Fruit fly (Drosophila melanogaster) whole organism, wandering third instar larva: ENCODE results near the gene CG4119.

Experiments used
- Abd-B ChIP-seq: fragments of >200 bp; optimal IDR thresholded peaks from 2 replicates; lab custom pipeline; 2017; ENCODE audit warnings: missing biosample characterization, missing genetic modification characterization
- CG32264 ChIP-seq: fragments of 200-800 bp; sonication (Bioruptor generic); optimal IDR thresholded peaks from 2 replicates; lab custom pipeline; 2016; ENCODE audit warnings: missing biosample characterization, missing genetic modification characterization
- CG9705 ChIP-seq: fragments of 200-800 bp; sonication (Bioruptor generic); optimal IDR thresholded peaks from 2 replicates; lab custom pipeline; 2018; ENCODE audit warnings: missing biosample characterization, mild to moderate bottlenecking, missing genetic modification characterization
- CrebA ChIP-seq: fragments of 200-800 bp; sonication (Bioruptor generic); optimal IDR thresholded peaks from 2 replicates; lab custom pipeline; 2016; ENCODE audit warnings: missing biosample characterization, mild to moderate bottlenecking, missing genetic modification characterization, borderline replicate concordance
- Dfd ChIP-seq: fragments of >200 bp; optimal IDR thresholded peaks from 2 replicates; lab custom pipeline; 2017; ENCODE audit warnings: missing biosample characterization, missing genetic modification characterization
- Dif ChIP-seq: fragments of 200-275, 200-300 bp; sonication (Bioruptor generic); optimal IDR thresholded peaks from 2 replicates; lab custom pipeline; 2018; ENCODE audit warnings: missing biosample characterization, missing genetic modification characterization; ENCODE audit not compliant: partially characterized antibody
- GATAd ChIP-seq: sonication (Bioruptor generic); optimal IDR thresholded peaks from 2 replicates; lab custom pipeline; 2016; ENCODE audit warnings: missing biosample characterization, missing genetic modification characterization
- HLH106 ChIP-seq: fragments of 200-800 bp; optimal IDR thresholded peaks from 3 replicates; lab custom pipeline; 2019; ENCODE audit warnings: missing biosample characterization, mild to moderate bottlenecking, missing genetic modification characterization, moderate library complexity
- Hnf4 ChIP-seq: fragments of 200-800 bp; sonication (Bioruptor generic); optimal IDR thresholded peaks from 2 replicates; lab custom pipeline; 2016; ENCODE audit warnings: missing biosample characterization, mild to moderate bottlenecking, missing genetic modification characterization
- Hr78 ChIP-seq: fragments of >200 bp; optimal IDR thresholded peaks from 2 replicates; lab custom pipeline; 2017; ENCODE audit warnings: missing biosample characterization, missing genetic modification characterization
- Hr83 ChIP-seq: fragments of 200-300 bp; sonication (Bioruptor generic); optimal IDR thresholded peaks from 2 replicates; lab custom pipeline; 2016; ENCODE audit warnings: missing biosample characterization, mild to moderate bottlenecking, missing genetic modification characterization, moderate library complexity; ENCODE audit not compliant: poor library complexity, severe bottlenecking
- Jra ChIP-seq: sonication (Bioruptor generic); optimal IDR thresholded peaks from 2 replicates; lab custom pipeline; 2016; ENCODE audit warnings: missing biosample characterization, missing genetic modification characterization
- Mio ChIP-seq: sonication (Bioruptor generic); optimal IDR thresholded peaks from 2 replicates; lab custom pipeline; 2016; ENCODE audit warnings: missing biosample characterization, missing genetic modification characterization
- Myc ChIP-seq: fragments of >200 bp; optimal IDR thresholded peaks from 2 replicates; lab custom pipeline; 2017
- N ChIP-seq: fragments of >200 bp; optimal IDR thresholded peaks from 2 replicates; lab custom pipeline; 2018; ENCODE audit warnings: missing biosample characterization, missing external identifiers, missing genetic modification characterization
- OdsH ChIP-seq: fragments of 200-800 bp; sonication (Bioruptor generic); optimal IDR thresholded peaks from 2 replicates; lab custom pipeline; 2016; ENCODE audit warnings: missing biosample characterization, mild to moderate bottlenecking, missing genetic modification characterization
- Rel ChIP-seq, 2 experiments: fragments of 200-800 bp; sonication (Bioruptor generic) in 1 of 2; optimal IDR thresholded peaks; 2 replicates in 1 of 2; 3 replicates in 1 of 2; lab custom pipeline; 2016 to 2019; ENCODE audit warnings: mild to moderate bottlenecking in 2 of 2, missing biosample characterization in 2 of 2, missing genetic modification characterization in 2 of 2, moderate library complexity in 1 of 2
- Sp1 ChIP-seq: fragments of 200-800 bp; sonication (Bioruptor generic); optimal IDR thresholded peaks from 3 replicates; lab custom pipeline; 2019; ENCODE audit warnings: missing biosample characterization, mild to moderate bottlenecking, missing genetic modification characterization, moderate library complexity
- Vsx2 ChIP-seq: fragments of 200-300, 225-300 bp; sonication (Bioruptor generic); optimal IDR thresholded peaks from 2 replicates; lab custom pipeline; 2018; ENCODE audit warnings: missing biosample characterization, missing genetic modification characterization; ENCODE audit not compliant: partially characterized antibody
- br ChIP-seq: fragments of 200-800 bp; sonication (Bioruptor generic); optimal IDR thresholded peaks from 2 replicates; lab custom pipeline; 2016; ENCODE audit warnings: missing biosample characterization, missing genetic modification characterization
- brk ChIP-seq: fragments of 200-800 bp; sonication (Bioruptor generic); optimal IDR thresholded peaks from 2 replicates; lab custom pipeline; 2016; ENCODE audit warnings: missing biosample characterization, mild to moderate bottlenecking, missing genetic modification characterization
- dl ChIP-seq, 2 experiments: fragments of 175-275, 200-275 bp in 1 of 2; fragments of 200-275 bp in 1 of 2; sonication (Bioruptor generic); optimal IDR thresholded peaks; lab custom pipeline; 2018; ENCODE audit warnings: mild to moderate bottlenecking in 2 of 2, missing biosample characterization in 2 of 2, missing genetic modification characterization in 2 of 2, moderate library complexity in 2 of 2; ENCODE audit not compliant: partially characterized antibody in 2 of 2, insufficient read depth in 1 of 2
- dmrt93B ChIP-seq: fragments of 200-800 bp; sonication (Bioruptor generic); optimal IDR thresholded peaks from 2 replicates; lab custom pipeline; 2018; ENCODE audit warnings: missing biosample characterization, mild to moderate bottlenecking, missing genetic modification characterization
- dsf ChIP-seq: sonication (Bioruptor generic); optimal IDR thresholded peaks from 2 replicates; lab custom pipeline; 2016; ENCODE audit warnings: missing biosample characterization, missing genetic modification characterization, borderline replicate concordance
- ey ChIP-seq: fragments of 200-800 bp; sonication (Bioruptor generic); optimal IDR thresholded peaks from 2 replicates; lab custom pipeline; 2016; ENCODE audit warnings: missing biosample characterization, missing genetic modification characterization
- foxo ChIP-seq, 2 experiments: fragments of 200-800 bp; sonication (Bioruptor generic); optimal IDR thresholded peaks; 2 replicates in 1 of 2; 3 replicates in 1 of 2; lab custom pipeline; 2016 to 2017; ENCODE audit warnings: missing biosample characterization in 2 of 2, missing genetic modification characterization in 2 of 2
- fru ChIP-seq: fragments of 200-800 bp; sonication (Bioruptor generic); optimal IDR thresholded peaks from 3 replicates; lab custom pipeline; 2016; ENCODE audit warnings: missing biosample characterization, mild to moderate bottlenecking, missing genetic modification characterization
- h ChIP-seq: fragments of 200-800 bp; sonication (Bioruptor generic); optimal IDR thresholded peaks from 3 replicates; lab custom pipeline; 2016; ENCODE audit warnings: missing biosample characterization, mild to moderate bottlenecking, missing genetic modification characterization
- jim ChIP-seq: fragments of 175-275, 200-325 bp; sonication (Bioruptor generic); optimal IDR thresholded peaks from 2 replicates; lab custom pipeline; 2016; ENCODE audit warnings: missing biosample characterization, mild to moderate bottlenecking, missing genetic modification characterization
- lola ChIP-seq: fragments of >200 bp; optimal IDR thresholded peaks from 2 replicates; lab custom pipeline; 2017; ENCODE audit warnings: missing biosample characterization, missing genetic modification characterization
- pan ChIP-seq: fragments of >200 bp; optimal IDR thresholded peaks from 2 replicates; lab custom pipeline; 2017
- psq ChIP-seq: fragments of 200-800 bp; sonication (Bioruptor generic); optimal IDR thresholded peaks from 3 replicates; lab custom pipeline; 2017; ENCODE audit warnings: missing biosample characterization, mild to moderate bottlenecking, missing genetic modification characterization, moderate library complexity
- rgr ChIP-seq: fragments of 200-800 bp; sonication (Bioruptor generic); optimal IDR thresholded peaks from 3 replicates; lab custom pipeline; 2016; ENCODE audit warnings: missing biosample characterization, mild to moderate bottlenecking, missing genetic modification characterization
- sage ChIP-seq: fragments of 200-800 bp; sonication (Bioruptor generic); optimal IDR thresholded peaks from 2 replicates; lab custom pipeline; 2016; ENCODE audit warnings: missing biosample characterization, mild to moderate bottlenecking, missing genetic modification characterization
- sv ChIP-seq: fragments of 200-800 bp; sonication (Bioruptor generic); optimal IDR thresholded peaks from 3 replicates; lab custom pipeline; 2016; ENCODE audit warnings: missing biosample characterization, missing genetic modification characterization
- tai ChIP-seq: sonication (Bioruptor generic); optimal IDR thresholded peaks from 2 replicates; lab custom pipeline; 2016; ENCODE audit warnings: missing biosample characterization, missing genetic modification characterization
- usp ChIP-seq: fragments of >200 bp; optimal IDR thresholded peaks from 2 replicates; lab custom pipeline; 2017; ENCODE audit warnings: missing biosample characterization, missing genetic modification characterization
- woc ChIP-seq: sonication (Bioruptor generic); optimal IDR thresholded peaks from 2 replicates; lab custom pipeline; 2016; ENCODE audit warnings: missing biosample characterization, mild to moderate bottlenecking, missing genetic modification characterization

Gene CG4119

DNA sequence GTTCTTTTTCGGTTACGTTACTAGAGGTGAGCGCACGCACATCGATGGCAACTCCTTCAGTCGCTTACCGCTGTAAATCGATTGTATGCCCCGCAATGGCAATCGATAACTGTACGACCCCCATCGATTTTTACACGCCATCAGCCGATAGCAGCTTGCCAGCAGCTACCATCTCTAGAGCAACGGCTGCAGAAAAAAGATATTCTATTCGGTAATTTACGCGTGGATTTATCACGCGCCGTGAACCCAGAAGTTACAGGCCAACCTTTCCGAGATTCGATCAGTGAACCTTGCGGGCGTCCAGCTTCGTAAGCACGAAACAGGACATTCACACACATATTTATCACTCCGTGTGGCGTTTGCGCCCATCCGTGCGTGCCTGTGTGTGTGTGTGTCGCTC is at the start of gene CG4119, which contains the start of gene Sirt4:
TSS of gene CG4119 (plus strand) at position 151 of the 400 bp plus-strand sequence.
TSS of gene Sirt4 (minus strand) at position 39 of the 400 bp plus-strand sequence.
- TF ChIP-seq pan (lab: Kevin White, UChicago) (no peak), rgr (peak; percentile 31), Vsx2 (no peak), dmrt93B (no peak), h (peak; percentile 56), CrebA (GFP tag; lab: Kevin White, UChicago) (no peak), Hnf4 (GFP tag; lab: Kevin White, UChicago) (no peak), HLH106 (tag; lab: Kevin White, UChicago) (peak; percentile 11), jim (no peak), Sp1 (GFP tag; lab: Kevin White, UChicago) (peak; percentile 18), brk (no peak), Mio (GFP tag; lab: Kevin White, UChicago) (no peak), Abd-B (no peak), Jra (GFP tag; lab: Kevin White, UChicago) (peak; percentile 50), fru (GFP tag; lab: Kevin White, UChicago) (no peak), Myc (lab: Kevin White, UChicago) (no peak), GATAd (GFP tag; lab: Kevin White, UChicago) (no peak), foxo (GFP tag; optimal IDR thresholded peaks at IDR 0.05; lab: Kevin White, UChicago) (peak in 1 of 2 experiments; percentile 23), tai (no peak), dsf (GFP tag; lab: Kevin White, UChicago) (no peak), sv (GFP tag; lab: Kevin White, UChicago) (no peak), OdsH (GFP tag; lab: Kevin White, UChicago) (no peak), dl (GFP tag; optimal IDR thresholded peaks at IDR 0.05; lab: Kevin White, UChicago; ENCODE audit: insufficient read depth in 1 of 2, partially characterized antibody in 2 of 2) (no peak), psq (GFP tag; lab: Kevin White, UChicago) (no peak), Dif (GFP tag; lab: Kevin White, UChicago) (no peak), Hr78 (no peak), CG32264 (GFP tag; lab: Kevin White, UChicago) (no peak), woc (no peak), sage (no peak), CG9705 (GFP tag; lab: Kevin White, UChicago) (no peak), Hr83 (GFP tag; lab: Kevin White, UChicago) (peak; percentile 76), lola (GFP tag; lab: Kevin White, UChicago) (no peak), usp (no peak), N (GFP tag; lab: Kevin White, UChicago) (peak; percentile 32), Rel (GFP tag; optimal IDR thresholded peaks at IDR 0.05; lab: Kevin White, UChicago) (no peak), Rel (tag; optimal IDR thresholded peaks at IDR 0.05; lab: Kevin White, UChicago) (peak; percentile 73), br (peak; percentile 2), ey (GFP tag; lab: Kevin White, UChicago) (no peak), Dfd (GFP tag; lab: Kevin White, UChicago) (no peak)

DNA sequence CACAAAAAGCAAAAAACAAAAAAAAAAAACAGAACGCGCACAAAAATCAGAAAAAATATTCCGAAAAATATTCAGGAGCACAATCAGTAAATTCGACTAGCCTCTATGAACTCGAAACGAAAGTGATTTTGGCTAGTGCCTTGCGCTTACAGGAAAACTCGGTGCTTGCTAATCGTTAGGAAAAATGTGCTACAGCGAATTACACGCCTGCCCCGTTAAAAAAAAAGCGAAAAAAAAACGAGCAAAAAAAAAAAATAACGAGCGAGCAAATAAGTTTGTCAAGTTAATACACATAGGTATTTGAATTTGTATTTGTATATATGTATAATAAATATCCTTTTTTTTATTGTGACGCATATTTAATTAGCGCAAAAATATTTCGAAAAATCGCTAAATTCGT is 49.6 kb upstream of the CG4119 start, which contains the start of gene CG34434:
TSS of gene CG34434 (minus strand) at position 101 of the 400 bp plus-strand sequence.
- TF ChIP-seq lola (GFP tag; lab: Kevin White, UChicago) (no peak), fru (GFP tag; lab: Kevin White, UChicago) (no peak), tai (no peak)
- TF ChIP-seq, all 38 proteins: peak for 0

DNA sequence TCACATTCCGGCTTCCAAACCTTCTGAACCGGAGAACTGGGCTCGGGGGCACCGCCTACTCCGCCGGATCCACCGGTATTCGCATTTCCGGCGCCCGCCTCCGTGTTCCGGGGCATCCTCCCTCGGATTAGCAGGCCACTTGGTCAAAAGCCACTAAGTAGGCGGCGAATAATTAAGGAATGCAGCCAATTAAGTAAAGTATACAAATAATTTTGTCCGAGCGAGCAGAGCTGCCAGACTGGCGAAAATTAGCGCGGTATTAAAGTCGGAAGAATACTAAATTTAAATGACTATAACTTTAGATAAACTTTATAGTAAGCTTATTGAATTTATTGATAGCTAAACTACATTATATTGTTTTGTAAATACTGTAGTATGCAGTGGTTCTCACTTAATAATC is 47.3 kb upstream of the CG4119 start, which contains the start of gene RhoGAP5A:
TSS of gene RhoGAP5A (minus strand) at position 245 of the 400 bp plus-strand sequence.
- TF ChIP-seq HLH106 (tag; lab: Kevin White, UChicago) (no peak), dsf (GFP tag; lab: Kevin White, UChicago) (no peak), ey (GFP tag; lab: Kevin White, UChicago) (no peak), OdsH (GFP tag; lab: Kevin White, UChicago) (no peak), Dif (GFP tag; lab: Kevin White, UChicago) (no peak), pan (lab: Kevin White, UChicago) (no peak), woc (no peak), Hr78 (no peak), CG9705 (GFP tag; lab: Kevin White, UChicago) (no peak), psq (GFP tag; lab: Kevin White, UChicago) (no peak), fru (GFP tag; lab: Kevin White, UChicago) (no peak), br (no peak), h (no peak), dl (GFP tag; optimal IDR thresholded peaks at IDR 0.05; lab: Kevin White, UChicago; ENCODE audit: insufficient read depth in 1 of 2, partially characterized antibody in 2 of 2) (no peak), Sp1 (GFP tag; lab: Kevin White, UChicago) (no peak), Abd-B (no peak)
